Worm (Caenorhabditis elegans) whole organism, L2 larva: ENCODE measurements around the gene K02E10.5.

Source experiments
- C34F6.9 ChIP-seq: fragments of 150-350 bp; optimal IDR thresholded peaks from 2 replicates; lab custom pipeline; 2014; ENCODE audit warnings: missing biosample characterization, missing genetic modification characterization
- R02D3.7 ChIP-seq: fragments of 150-350 bp; optimal IDR thresholded peaks from 2 replicates; lab custom pipeline; 2014; ENCODE audit warnings: missing biosample characterization, missing genetic modification characterization
- Y55F3AM.14 ChIP-seq: fragments of 200-800 bp; sonication (Bioruptor generic); optimal IDR thresholded peaks from 2 replicates; lab custom pipeline; 2018; ENCODE audit warnings: mild to moderate bottlenecking, missing genetic modification characterization, missing compliant biosample characterization
- ZK546.5 ChIP-seq: sonication (generic microtip); optimal IDR thresholded peaks from 2 replicates; lab custom pipeline; 2017; ENCODE audit warnings: missing biosample characterization, missing genetic modification characterization
- alr-1 ChIP-seq: fragments of 150-350 bp; optimal IDR thresholded peaks from 2 replicates; lab custom pipeline; 2014; ENCODE audit warnings: missing biosample characterization, missing genetic modification characterization
- aly-2 ChIP-seq: fragments of 150-350 bp; optimal IDR thresholded peaks from 2 replicates; lab custom pipeline; 2014; ENCODE audit warnings: missing biosample characterization, missing genetic modification characterization
- blmp-1 ChIP-seq: sonication (generic microtip); optimal IDR thresholded peaks from 2 replicates; lab custom pipeline; 2017; ENCODE audit warnings: missing genetic modification characterization, mild to moderate bottlenecking, missing compliant biosample characterization, antibody characterized with exemption, moderate library complexity; ENCODE audit not compliant: insufficient read depth
- ceh-82 ChIP-seq: fragments of 150-350 bp; optimal IDR thresholded peaks from 2 replicates; lab custom pipeline; 2014; ENCODE audit warnings: missing biosample characterization, missing genetic modification characterization
- crh-2 ChIP-seq: sonication (generic microtip); optimal IDR thresholded peaks from 2 replicates; lab custom pipeline; 2017; ENCODE audit warnings: missing biosample characterization, missing genetic modification characterization
- dmd-4 ChIP-seq: sonication (generic microtip); optimal IDR thresholded peaks from 2 replicates; lab custom pipeline; 2017; ENCODE audit warnings: missing biosample characterization, missing genetic modification characterization
- elt-3 ChIP-seq: sonication (generic microtip); optimal IDR thresholded peaks from 2 replicates; lab custom pipeline; 2017; ENCODE audit warnings: missing biosample characterization, missing genetic modification characterization
- fos-1 ChIP-seq: fragments of 150-350 bp; optimal IDR thresholded peaks from 2 replicates; lab custom pipeline; 2014; ENCODE audit warnings: missing biosample characterization, missing genetic modification characterization
- lin-11 ChIP-seq: fragments of 150-350 bp; sonication (generic microtip); optimal IDR thresholded peaks from 2 replicates; lab custom pipeline; 2014; ENCODE audit warnings: missing biosample characterization, missing genetic modification characterization, inconsistent platforms, mixed read lengths
- lsy-2 ChIP-seq, 2 experiments: fragments of 150-350 bp in 1 of 2; sonication (generic microtip) in 1 of 2; optimal IDR thresholded peaks; 2 replicates each; lab custom pipeline; 2014 to 2017; ENCODE audit warnings: missing biosample characterization in 2 of 2, missing genetic modification characterization in 2 of 2
- mab-5 ChIP-seq: fragments of 150-350 bp; optimal IDR thresholded peaks from 2 replicates; lab custom pipeline; 2014; ENCODE audit warnings: missing biosample characterization, missing genetic modification characterization
- mbf-1 ChIP-seq: sonication (generic microtip); optimal IDR thresholded peaks from 2 replicates; lab custom pipeline; 2017; ENCODE audit warnings: missing biosample characterization, missing genetic modification characterization
- mdl-1 ChIP-seq, 2 experiments: fragments of 150-350 bp in 1 of 2; sonication (generic microtip) in 1 of 2; optimal IDR thresholded peaks; 2 replicates each; lab custom pipeline; 2017; ENCODE audit warnings: missing biosample characterization in 2 of 2, missing genetic modification characterization in 2 of 2
- nhr-10 ChIP-seq: sonication (generic microtip); optimal IDR thresholded peaks from 2 replicates; lab custom pipeline; 2017; ENCODE audit warnings: missing biosample characterization, missing genetic modification characterization
- nhr-12 ChIP-seq: fragments of 150-350 bp; optimal IDR thresholded peaks from 2 replicates; lab custom pipeline; 2014; ENCODE audit warnings: missing biosample characterization, missing genetic modification characterization
- nhr-23 ChIP-seq: fragments of 150-350 bp; optimal IDR thresholded peaks from 2 replicates; lab custom pipeline; 2014; ENCODE audit warnings: missing biosample characterization, missing genetic modification reagents, missing genetic modification characterization
- nhr-237 ChIP-seq: fragments of 150-350 bp; optimal IDR thresholded peaks from 2 replicates; lab custom pipeline; 2014; ENCODE audit warnings: missing biosample characterization, missing genetic modification characterization
- nhr-6 ChIP-seq: fragments of 150-350 bp; optimal IDR thresholded peaks from 2 replicates; lab custom pipeline; 2014; ENCODE audit warnings: missing biosample characterization, missing genetic modification characterization
- nhr-77 ChIP-seq: fragments of 150-350 bp; optimal IDR thresholded peaks from 2 replicates; lab custom pipeline; 2014; ENCODE audit warnings: missing biosample characterization, missing genetic modification characterization
- peb-1 ChIP-seq: fragments of 150-350 bp; optimal IDR thresholded peaks from 2 replicates; lab custom pipeline; 2014; ENCODE audit warnings: missing biosample characterization, missing genetic modification characterization
- sem-4 ChIP-seq: fragments of 150-350 bp; optimal IDR thresholded peaks from 2 replicates; lab custom pipeline; 2014; ENCODE audit warnings: missing biosample characterization, missing genetic modification reagents, missing genetic modification characterization
- sma-3 ChIP-seq: sonication (generic microtip); optimal IDR thresholded peaks from 2 replicates; lab custom pipeline; 2016; ENCODE audit warnings: missing genetic modification reagents, missing genetic modification characterization, missing compliant biosample characterization
- sma-9 ChIP-seq, 2 experiments: fragments of 150-350 bp in 1 of 2; sonication (generic microtip) in 1 of 2; optimal IDR thresholded peaks; 2 replicates each; lab custom pipeline; 2014 to 2016; ENCODE audit warnings: missing genetic modification characterization in 2 of 2, mild to moderate bottlenecking in 1 of 2, missing biosample characterization in 1 of 2, missing compliant biosample characterization in 1 of 2, missing genetic modification reagents in 1 of 2, moderate library complexity in 1 of 2
- snpc-4 ChIP-seq: fragments of 150-350 bp; optimal IDR thresholded peaks from 2 replicates; lab custom pipeline; 2014; ENCODE audit warnings: missing biosample characterization, missing genetic modification characterization
- unc-39 ChIP-seq: fragments of 150-350 bp; optimal IDR thresholded peaks from 2 replicates; lab custom pipeline; 2014; ENCODE audit warnings: missing biosample characterization, missing genetic modification characterization
- unc-55 ChIP-seq: fragments of 150-350 bp; sonication (generic microtip); optimal IDR thresholded peaks from 3 replicates; lab custom pipeline; 2014; ENCODE audit warnings: missing biosample characterization, missing genetic modification reagents, missing genetic modification characterization
- unc-62 ChIP-seq: fragments of 150-350 bp; optimal IDR thresholded peaks from 2 replicates; lab custom pipeline; 2014; ENCODE audit warnings: missing biosample characterization, missing genetic modification reagents, missing genetic modification characterization
- ztf-1 ChIP-seq: fragments of 200-800 bp; sonication (Bioruptor generic); conservative IDR thresholded peaks from 2 replicates; pipeline ENCODE4 v1.3.6; 2022; ENCODE audit warnings: missing genetic modification characterization, missing compliant biosample characterization
- ztf-11 ChIP-seq: sonication (generic microtip); optimal IDR thresholded peaks from 2 replicates; lab custom pipeline; 2017; ENCODE audit warnings: missing biosample characterization, missing genetic modification characterization
- ztf-4 ChIP-seq: fragments of 150-350 bp; optimal IDR thresholded peaks from 2 replicates; lab custom pipeline; 2014; ENCODE audit warnings: missing biosample characterization, missing genetic modification characterization

Gene K02E10.5

ce11 chrX:2495865-2496314 is 17.2 kb upstream of the K02E10.5 start, which contains the start of gene rabr-1 (continued):
- no peak for TF ChIP-seq Y55F3AM.14
- TF ChIP-seq crh-2 (tag; lab: Kevin White, UChicago) = no peak
- TF ChIP-seq peb-1 = no peak
- peak; percentile 40 for TF ChIP-seq nhr-6 (tag; lab: Kevin White, UChicago)
- TF ChIP-seq snpc-4 (tag; lab: Kevin White, UChicago) = peak; percentile 27
- no peak for TF ChIP-seq ZK546.5 (tag; lab: Kevin White, UChicago)

ce11 chrX:2494296-2494695 is 15.6 kb upstream of the K02E10.5 start:
- TF ChIP-seq snpc-4 (tag; lab: Kevin White, UChicago) = no peak
- TF ChIP-seq crh-2 (tag; lab: Kevin White, UChicago) = no peak
- TF ChIP-seq unc-62 = no peak
- no peak for TF ChIP-seq dmd-4 (tag; lab: Kevin White, UChicago)
- TF ChIP-seq mbf-1 (tag; lab: Kevin White, UChicago) = no peak
- no peak for TF ChIP-seq sma-3 (GFP tag; lab: Kevin White, UChicago)
- no peak for TF ChIP-seq nhr-237
- no peak for TF ChIP-seq nhr-23
- no peak for TF ChIP-seq unc-39 (tag; lab: Kevin White, UChicago)
- no peak for TF ChIP-seq ZK546.5 (tag; lab: Kevin White, UChicago)
- no peak for TF ChIP-seq ceh-82
- TF ChIP-seq blmp-1 (tag; lab: Kevin White, UChicago) = no peak
- no peak for TF ChIP-seq R02D3.7
- TF ChIP-seq C34F6.9 (tag; lab: Kevin White, UChicago) = no peak
- no peak for TF ChIP-seq nhr-10 (tag; lab: Kevin White, UChicago)
- no peak for TF ChIP-seq aly-2
- no peak for TF ChIP-seq mdl-1 (tag; optimal IDR thresholded peaks at IDR 0.05; lab: Kevin White, UChicago)
- TF ChIP-seq, all 48 proteins: peak for 0

- TF ChIP-seq snpc-4 (tag; lab: Kevin White, UChicago) (peak; percentile 19), ztf-4 (no peak)
These were observed 15.0 kb upstream of the K02E10.5 start for ce11 chrX:2493586-2494175.

ce11 chrX:2488526-2489098 is 9.9 kb upstream of the K02E10.5 start, which contains the start of gene hid-1:
hid-1 (plus strand) TSS chrX:2489048.
- TF ChIP-seq sem-4 (tag; lab: Kevin White, UChicago) = peak; percentile 21
- no peak for TF ChIP-seq alr-1
- TF ChIP-seq lin-11 (tag; lab: Kevin White, UChicago) = peak; percentile 2
- no peak for TF ChIP-seq unc-39 (tag; lab: Kevin White, UChicago)
- TF ChIP-seq sma-9 (GFP tag; optimal IDR thresholded peaks at IDR 0.05; lab: Kevin White, UChicago) = peak; percentile 14
- no peak for TF ChIP-seq sma-9 (tag; optimal IDR thresholded peaks at IDR 0.05; lab: Kevin White, UChicago)
- peak in 1 of 2 experiments; percentile 13 for TF ChIP-seq lsy-2 (tag; optimal IDR thresholded peaks at IDR 0.05; lab: Kevin White, UChicago)
- peak; percentile 51 for TF ChIP-seq C34F6.9 (tag; lab: Kevin White, UChicago)

- TF ChIP-seq elt-3 (no peak), ceh-82 (no peak), unc-55 (no peak), ztf-11 (tag; lab: Kevin White, UChicago) (no peak)
- TF ChIP-seq, all 48 proteins: peak for 0
These were observed 4.4 kb upstream of the K02E10.5 start, which contains the start of gene K02E10.4 for ce11 chrX:2483078-2483477. K02E10.4 (plus strand) TSS chrX:2483263.

- TF ChIP-seq lin-11 (tag; lab: Kevin White, UChicago) (no peak), alr-1 (no peak), unc-62 (no peak), nhr-77 (tag; lab: Kevin White, UChicago) (no peak), mab-5 (tag; lab: Kevin White, UChicago) (no peak), mdl-1 (tag; optimal IDR thresholded peaks at IDR 0.05; lab: Kevin White, UChicago) (no peak), fos-1 (peak; percentile 24), nhr-12 (tag; lab: Kevin White, UChicago) (no peak), ztf-1 (GFP tag; lab: Robert Waterston, UW) (no peak)
These were observed 3.9 kb upstream of the K02E10.5 start, which contains the start of gene K02E10.6 for ce11 chrX:2482622-2483021. K02E10.6 (minus strand) TSS chrX:2482770.
